Worm (Caenorhabditis elegans): ENCODE data around the gene memi-2.

The memi-2 gene

ce11 chrIV:13393246-13393716 lies 7.0 kb downstream of the memi-2 start (continued):
- no peak for TF ChIP-seq ceh-88 (GFP tag; IDR thresholded peaks at IDR 0.05)
- no peak for TF ChIP-seq dsc-1 (tag; optimal IDR thresholded peaks at IDR 0.05)
- TF ChIP-seq C04F5.9 (tag; optimal IDR thresholded peaks at IDR 0.05), result no peak
- no peak for TF ChIP-seq ama-1 (optimal IDR thresholded peaks at IDR 0.05)
- no peak for TF ChIP-seq unc-130 (tag; optimal IDR thresholded peaks at IDR 0.05)
- no peak for TF ChIP-seq ces-1 (GFP tag; optimal IDR thresholded peaks at IDR 0.05)
- no peak for TF ChIP-seq nhr-28 (tag; optimal IDR thresholded peaks at IDR 0.05)
- peak; percentile 58 for TF ChIP-seq tbx-2 (tag; optimal IDR thresholded peaks at IDR 0.05)
- TF ChIP-seq aly-2 (tag; optimal IDR thresholded peaks at IDR 0.05), result no peak
- no peak for TF ChIP-seq efl-3 (GFP tag; optimal IDR thresholded peaks at IDR 0.05)
- TF ChIP-seq mep-1 (tag; optimal IDR thresholded peaks at IDR 0.05), result peak; percentile 5
- TF ChIP-seq egl-13 (tag; optimal IDR thresholded peaks at IDR 0.05), result no peak
- TF ChIP-seq mab-9 (GFP tag; IDR thresholded peaks at IDR 0.05), result no peak
- TF ChIP-seq lsy-2 (tag; optimal IDR thresholded peaks at IDR 0.05), result peak; percentile 24 to 44
- TF ChIP-seq lin-15B (tag; optimal IDR thresholded peaks at IDR 0.05), result no peak
- no peak for TF ChIP-seq ets-5 (GFP tag; IDR thresholded peaks at IDR 0.05)
- TF ChIP-seq aha-1 (tag; optimal IDR thresholded peaks at IDR 0.05), result no peak
- TF ChIP-seq swsn-7 (tag; optimal IDR thresholded peaks at IDR 0.05), result no peak
- TF ChIP-seq lir-3 (tag; optimal IDR thresholded peaks at IDR 0.05; ENCODE audit: poor library complexity), result no peak
- peak; percentile 7 for TF ChIP-seq C16A3.4 (tag; optimal IDR thresholded peaks at IDR 0.05)
- TF ChIP-seq lin-39 (tag; optimal IDR thresholded peaks at IDR 0.05), result no peak
- TF ChIP-seq ztf-4 (tag; optimal IDR thresholded peaks at IDR 0.05), result peak; percentile 19
- no peak for TF ChIP-seq pqm-1 (tag; optimal IDR thresholded peaks at IDR 0.05)
- TF ChIP-seq vab-15 (tag; optimal IDR thresholded peaks at IDR 0.05), result no peak
- no peak for TF ChIP-seq zag-1 (tag; optimal IDR thresholded peaks at IDR 0.05)
- TF ChIP-seq nhr-77 (tag; optimal IDR thresholded peaks at IDR 0.05), result no peak
- TF ChIP-seq fkh-10 (GFP tag; optimal IDR thresholded peaks at IDR 0.05), result no peak
- no peak for TF ChIP-seq hlh-4 (tag; optimal IDR thresholded peaks at IDR 0.05)
- no peak for TF ChIP-seq jun-1 (tag; optimal IDR thresholded peaks at IDR 0.05)
- TF ChIP-seq nhr-84 (tag; optimal IDR thresholded peaks at IDR 0.05), result no peak
- TF ChIP-seq nhr-237 (tag; optimal IDR thresholded peaks at IDR 0.05), result no peak
- no peak for TF ChIP-seq sptf-1 (tag; optimal IDR thresholded peaks at IDR 0.05)
- no peak for TF ChIP-seq hlh-17 (GFP tag; optimal IDR thresholded peaks at IDR 0.05; ENCODE audit: borderline replicate concordance)

- TF ChIP-seq elt-3 (tag; optimal IDR thresholded peaks at IDR 0.05) (no peak), irx-1 (tag; optimal IDR thresholded peaks at IDR 0.05) (no peak), mdl-1 (tag; optimal IDR thresholded peaks at IDR 0.05) (no peak), ets-5 (GFP tag; IDR thresholded peaks at IDR 0.05) (no peak), fkh-10 (GFP tag; optimal IDR thresholded peaks at IDR 0.05) (no peak), ceh-90 (tag; optimal IDR thresholded peaks at IDR 0.05) (no peak), tbx-2 (tag; optimal IDR thresholded peaks at IDR 0.05) (no peak), unc-86 (tag; optimal IDR thresholded peaks at IDR 0.05) (no peak), vab-15 (tag; optimal IDR thresholded peaks at IDR 0.05) (no peak), skn-1 (tag; optimal IDR thresholded peaks at IDR 0.05) (no peak), hlh-4 (tag; optimal IDR thresholded peaks at IDR 0.05) (no peak), tlp-1 (tag; optimal IDR thresholded peaks at IDR 0.05) (no peak), pax-3 (tag; optimal IDR thresholded peaks at IDR 0.05) (no peak), mef-2 (tag; optimal IDR thresholded peaks at IDR 0.05) (no peak), nhr-237 (tag; optimal IDR thresholded peaks at IDR 0.05) (no peak), snpc-4 (tag; optimal IDR thresholded peaks at IDR 0.05) (no peak)
Measured at ce11 chrIV:13392230-13392629, 8.1 kb downstream of the memi-2 start.

ce11 chrIV:13390770-13391169 lies 9.5 kb downstream of the memi-2 start:
- no peak for TF ChIP-seq mab-9 (GFP tag; IDR thresholded peaks at IDR 0.05)
- no peak for TF ChIP-seq dsc-1 (tag; optimal IDR thresholded peaks at IDR 0.05)
- TF ChIP-seq lin-14 (GFP tag; optimal IDR thresholded peaks at IDR 0.05), result no peak
- TF ChIP-seq nhr-85 (tag), result no peak
- TF ChIP-seq nhr-19 (GFP tag; conservative IDR thresholded peaks at IDR 0.05), result no peak
- peak; percentile 0 for TF ChIP-seq nhr-47 (tag; optimal IDR thresholded peaks at IDR 0.05)

All from whole organism, L1 larva.